Worm (Caenorhabditis elegans) whole organism, late embryonic: ENCODE data around the gene T05C3.6.

Experiments
- C38D4.7 ChIP-seq: fragments of 200-800 bp; sonication (Bioruptor generic); optimal IDR thresholded peaks from 2 replicates; lab custom pipeline; 2018; ENCODE audit warnings: mild to moderate bottlenecking, missing genetic modification characterization, moderate library complexity, missing compliant biosample characterization
- pha-4 ChIP-seq: fragments of 150-350 bp; optimal IDR thresholded peaks from 2 replicates; lab custom pipeline; 2018; ENCODE audit warnings: missing biosample characterization, missing genetic modification reagents, missing genetic modification characterization
- sdc-2 ChIP-seq: sonication (generic microtip); optimal IDR thresholded peaks from 2 replicates; lab custom pipeline; 2016; ENCODE audit warnings: missing genotype, missing genetic modification characterization, missing compliant biosample characterization

DNA sequence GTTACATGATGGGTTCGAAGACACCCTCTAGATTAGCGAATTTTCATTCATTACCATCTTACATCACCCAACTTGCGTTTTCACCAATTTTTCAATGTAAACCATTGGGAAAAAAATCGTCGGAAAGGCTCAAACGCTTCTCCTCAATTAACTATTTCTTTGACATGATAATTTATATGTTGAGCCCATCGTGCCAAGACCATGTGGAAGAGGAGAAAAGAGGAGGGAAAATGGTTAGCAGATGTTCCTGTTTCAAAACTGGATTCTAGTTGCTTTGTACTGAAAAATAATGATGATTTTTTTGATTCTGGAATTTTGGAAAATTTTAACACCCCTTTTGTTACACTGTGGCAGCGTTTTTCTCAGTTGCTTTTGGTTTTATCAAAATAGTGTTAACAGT, 46.2 kb upstream of the T05C3.6 start:
- TF ChIP-seq sdc-2 (no peak), C38D4.7 (GFP tag; lab: Kevin White, UChicago) (no peak), pha-4 (tag; lab: Kevin White, UChicago) (no peak)
